Fruit fly (Drosophila melanogaster): ENCODE measurements around the gene CG4593.

The CG4593 gene

DNA sequence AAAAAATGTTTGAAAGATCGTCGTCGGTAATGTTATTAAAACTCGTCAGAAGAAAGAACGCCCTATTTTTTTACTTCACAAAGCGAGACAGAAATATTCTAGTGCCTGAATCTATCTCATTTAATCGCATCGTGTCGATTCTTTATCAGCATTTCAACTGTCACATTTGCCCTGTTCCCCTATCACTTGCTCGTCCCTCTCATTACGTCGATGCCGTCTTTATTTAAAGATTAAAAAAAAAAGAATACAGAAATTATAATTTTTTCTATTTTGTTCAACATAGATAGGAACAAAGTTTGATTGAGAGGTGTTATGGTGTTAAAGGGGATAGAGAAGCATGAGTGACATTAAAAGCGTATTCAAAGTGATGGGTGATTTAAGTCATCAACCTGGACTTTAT, 25.6 kb upstream of the CG4593 start:
- TF ChIP-seq CG7368 (GFP tag; optimal IDR thresholded peaks at IDR 0.05) (no peak), Sox14 (GFP tag; optimal IDR thresholded peaks at IDR 0.05) (no peak), svp (GFP tag) (peak; percentile 91)

- TF ChIP-seq CG6808 (GFP tag; optimal IDR thresholded peaks at IDR 0.05), result no peak
These were observed 24.9 kb upstream of the CG4593 start for dm6 chrX:6988632-6989338.

dm6 chrX:6990105-6990504, 23.6 kb upstream of the CG4593 start:
- TF ChIP-seq svp (GFP tag) (peak; percentile 59), acj6 (GFP tag; optimal IDR thresholded peaks at IDR 0.05) (no peak), eg (GFP tag; IDR thresholded peaks at IDR 0.05) (no peak), CG10631 (GFP tag; optimal IDR thresholded peaks at IDR 0.05) (no peak), Gug (GFP tag; IDR thresholded peaks at IDR 0.05) (no peak), dac (GFP tag; optimal IDR thresholded peaks at IDR 0.05) (no peak), achi (GFP tag; optimal IDR thresholded peaks at IDR 0.05) (no peak), OdsH (GFP tag; optimal IDR thresholded peaks at IDR 0.05) (no peak), topi (GFP tag; optimal IDR thresholded peaks at IDR 0.05) (peak; percentile 47), lz (GFP tag; optimal IDR thresholded peaks at IDR 0.05) (peak; percentile 28), fd59A (GFP tag; optimal IDR thresholded peaks at IDR 0.05) (no peak), CG1621 (tag; optimal IDR thresholded peaks at IDR 0.05) (no peak), CG6163 (GFP tag; IDR thresholded peaks at IDR 0.05) (no peak), Sox102F (GFP tag; optimal IDR thresholded peaks at IDR 0.05) (peak; percentile 20), pdm3 (GFP tag; optimal IDR thresholded peaks at IDR 0.05) (no peak), Eip75B (GFP tag; optimal IDR thresholded peaks at IDR 0.05) (peak; percentile 18), CG8319 (GFP tag; optimal IDR thresholded peaks at IDR 0.05) (no peak), CG31627 (GFP tag; optimal IDR thresholded peaks at IDR 0.05) (no peak), CG6808 (GFP tag; optimal IDR thresholded peaks at IDR 0.05) (no peak), salr (GFP tag; optimal IDR thresholded peaks at IDR 0.05) (no peak), CG4318 (GFP tag; optimal IDR thresholded peaks at IDR 0.05) (no peak), CG7368 (GFP tag; optimal IDR thresholded peaks at IDR 0.05) (no peak), Met (GFP tag; optimal IDR thresholded peaks at IDR 0.05) (peak; percentile 41), spab (GFP tag; optimal IDR thresholded peaks at IDR 0.05) (no peak), CG3919 (GFP tag; optimal IDR thresholded peaks at IDR 0.05) (peak; percentile 19), CG15336 (GFP tag; IDR thresholded peaks at IDR 0.05) (0 out of 2 replicates have a peak, but pooled peaks have one; percentile 11), Ets21C (GFP tag; optimal IDR thresholded peaks at IDR 0.05) (no peak), net (GFP tag; optimal IDR thresholded peaks at IDR 0.05) (no peak), CG11762 (GFP tag; optimal IDR thresholded peaks at IDR 0.05; ENCODE audit: insufficient read depth) (no peak), Lpt (GFP tag; optimal IDR thresholded peaks at IDR 0.05) (no peak), Eip78C (GFP tag) (peak; percentile 71), Sox14 (GFP tag; optimal IDR thresholded peaks at IDR 0.05) (peak; percentile 12), esn (GFP tag; optimal IDR thresholded peaks at IDR 0.05) (peak; percentile 31), Hr38 (GFP tag; optimal IDR thresholded peaks at IDR 0.05) (no peak), ss (GFP tag; optimal IDR thresholded peaks at IDR 0.05) (peak in 1 of 2 experiments; percentile 8), CG8119 (GFP tag; IDR thresholded peaks at IDR 0.05) (no peak), Eip93F (GFP tag; optimal IDR thresholded peaks at IDR 0.05) (peak; percentile 7), CG32006 (GFP tag; optimal IDR thresholded peaks at IDR 0.05) (peak; percentile 23), cyc (GFP tag; optimal IDR thresholded peaks at IDR 0.05) (peak; percentile 39), CG9139 (GFP tag; optimal IDR thresholded peaks at IDR 0.05) (no peak), CG11902 (GFP tag; optimal IDR thresholded peaks at IDR 0.05) (no peak), fd85E (GFP tag; optimal IDR thresholded peaks at IDR 0.05) (no peak), Hr39 (GFP tag; optimal IDR thresholded peaks at IDR 0.05) (peak; percentile 0), dsx (GFP tag; optimal IDR thresholded peaks at IDR 0.05; ENCODE audit: poor library complexity, severe bottlenecking) (no peak), Smox (GFP tag; optimal IDR thresholded peaks at IDR 0.05) (peak; percentile 28), CG6276 (GFP tag; optimal IDR thresholded peaks at IDR 0.05) (no peak), Sox15 (GFP tag; optimal IDR thresholded peaks at IDR 0.05) (no peak)

Data from whole organism, prepupa.